Worm (Caenorhabditis elegans): ENCODE data around the gene atic-1.
A peak's percentile ranks its signal among the peaks of the same experiment; 100 is the strongest.

Gene atic-1

DNA sequence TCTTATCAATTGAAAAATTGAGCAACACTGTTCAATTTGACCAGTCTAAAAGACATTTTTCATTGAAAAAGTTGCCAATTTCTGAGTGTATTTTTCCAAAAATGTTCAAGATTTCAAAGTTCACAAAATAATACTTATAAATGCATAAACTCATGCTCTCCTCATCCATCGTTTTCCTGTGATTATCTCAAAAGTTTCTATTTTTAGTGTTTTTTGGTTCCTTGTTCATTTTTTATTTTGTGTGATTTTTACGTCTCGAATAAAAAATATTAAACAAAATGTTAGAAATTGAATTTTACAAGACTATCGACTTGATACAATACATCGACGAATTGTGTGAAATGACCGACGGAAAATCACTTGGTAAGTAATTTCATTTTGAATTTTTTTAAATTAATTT, at the start of gene atic-1:
TSS of gene atic-1 (plus strand) at position 301 of the 400 bp plus-strand sequence.
- TF ChIP-seq him-1 (tag; optimal IDR thresholded peaks at IDR 0.05), result no peak
- no peak for TF ChIP-seq W03F9.2 (tag; optimal IDR thresholded peaks at IDR 0.05)
- TF ChIP-seq dao-5 (tag; optimal IDR thresholded peaks at IDR 0.05), result no peak

DNA sequence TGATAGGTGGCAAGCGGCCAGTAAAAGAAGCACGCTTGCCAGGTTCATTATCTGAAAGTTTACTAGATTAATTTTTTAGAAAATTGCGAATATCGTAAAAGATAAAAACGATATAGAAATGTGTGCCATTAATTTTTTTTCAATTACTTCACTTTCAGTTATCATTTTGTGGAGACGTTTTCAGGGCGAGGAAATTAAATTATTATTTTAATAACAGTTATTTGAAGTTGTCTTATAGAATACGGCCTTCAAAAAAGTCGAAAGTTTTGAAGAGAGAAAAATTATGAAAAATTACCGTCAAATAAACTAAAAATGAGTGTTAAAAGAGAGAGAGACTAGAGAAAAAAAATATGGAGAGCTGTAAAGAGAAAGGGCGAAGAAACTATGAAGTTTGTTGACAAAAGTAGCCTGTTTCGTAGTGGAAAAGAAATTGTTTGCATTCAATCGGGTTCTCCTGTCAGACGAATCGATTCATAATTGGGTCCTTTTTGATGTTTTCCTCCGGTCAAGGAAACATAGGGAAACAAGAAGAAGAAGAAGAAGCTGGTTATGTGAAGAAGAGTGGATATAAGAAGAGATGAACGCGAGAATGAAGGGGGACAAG, 47.1 kb upstream of the atic-1 start, which contains the start of gene erp-44.2:
TSS of gene erp-44.2 (minus strand) at position 51 of the 604 bp plus-strand sequence.
- TF ChIP-seq dao-5 (tag; optimal IDR thresholded peaks at IDR 0.05) (no peak), W03F9.2 (tag; optimal IDR thresholded peaks at IDR 0.05) (no peak), him-1 (tag; optimal IDR thresholded peaks at IDR 0.05) (no peak)

DNA sequence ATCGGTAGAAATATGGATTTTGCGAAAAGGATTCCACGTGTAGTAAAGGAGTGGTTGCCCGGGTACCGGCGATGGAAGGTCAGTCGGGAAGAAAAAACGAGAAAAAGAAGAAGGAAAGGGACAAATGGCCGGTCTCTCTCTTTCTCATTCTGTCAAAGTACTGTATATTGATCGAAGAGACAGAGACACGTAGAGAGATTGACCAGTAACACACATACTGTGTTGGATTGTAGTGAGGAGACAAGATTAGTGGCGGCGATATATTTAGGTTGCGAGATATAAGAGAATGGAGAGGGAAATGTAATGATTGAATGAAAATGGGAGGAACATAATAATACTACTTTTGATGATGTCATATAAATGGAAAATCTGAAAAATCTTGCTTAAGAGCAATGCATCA, 45.8 kb upstream of the atic-1 start:
- TF ChIP-seq him-1 (tag; optimal IDR thresholded peaks at IDR 0.05), result no peak
- no peak for TF ChIP-seq dao-5 (tag; optimal IDR thresholded peaks at IDR 0.05)
- TF ChIP-seq W03F9.2 (tag; optimal IDR thresholded peaks at IDR 0.05), result no peak

DNA sequence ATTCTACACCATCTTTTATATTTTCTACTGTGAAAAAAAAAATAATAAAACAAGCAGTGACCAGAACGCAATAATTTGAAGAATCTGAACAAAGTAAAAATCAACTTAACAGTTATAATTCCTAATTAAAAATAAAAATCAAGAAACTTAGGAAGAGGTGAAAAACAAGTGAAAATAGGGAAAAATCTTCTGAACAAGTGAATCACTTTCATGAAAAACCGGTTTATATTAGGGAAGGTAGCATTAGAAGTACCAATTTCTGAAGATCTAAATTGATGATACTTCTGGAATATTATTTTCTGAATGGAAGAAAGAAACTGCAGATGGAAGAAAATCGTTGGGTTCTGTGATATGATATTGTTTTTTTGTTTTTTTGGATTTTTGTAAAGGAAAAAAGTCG, 45.3 kb upstream of the atic-1 start:
- no peak for TF ChIP-seq him-1 (tag; optimal IDR thresholded peaks at IDR 0.05)
- TF ChIP-seq W03F9.2 (tag; optimal IDR thresholded peaks at IDR 0.05), result no peak
- no peak for TF ChIP-seq dao-5 (tag; optimal IDR thresholded peaks at IDR 0.05)

DNA sequence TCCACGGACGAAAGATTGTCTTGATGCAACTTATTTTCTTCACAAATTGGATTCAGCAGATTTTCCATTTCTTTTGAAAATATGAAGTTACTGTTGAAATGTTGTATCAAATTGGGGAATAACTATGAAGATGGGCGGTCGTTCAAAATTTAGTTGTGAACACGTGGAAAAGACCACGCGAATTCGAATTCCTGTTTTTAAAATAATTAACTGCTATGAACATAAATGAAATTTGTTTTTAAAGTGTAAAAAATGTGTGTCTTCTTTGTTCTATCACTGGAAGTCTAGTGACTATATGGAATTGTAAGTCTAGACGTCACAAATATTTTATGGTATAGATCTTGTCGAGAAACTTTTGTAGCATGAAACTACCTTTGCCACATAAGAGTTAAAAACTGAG, 43.4 kb upstream of the atic-1 start, which contains the start of gene C06A6.7:
TSS of gene C06A6.7 (minus strand) at position 101 of the 400 bp plus-strand sequence.
- TF ChIP-seq W03F9.2 (tag; optimal IDR thresholded peaks at IDR 0.05) (no peak), him-1 (tag; optimal IDR thresholded peaks at IDR 0.05) (no peak), dao-5 (tag; optimal IDR thresholded peaks at IDR 0.05) (no peak)

DNA sequence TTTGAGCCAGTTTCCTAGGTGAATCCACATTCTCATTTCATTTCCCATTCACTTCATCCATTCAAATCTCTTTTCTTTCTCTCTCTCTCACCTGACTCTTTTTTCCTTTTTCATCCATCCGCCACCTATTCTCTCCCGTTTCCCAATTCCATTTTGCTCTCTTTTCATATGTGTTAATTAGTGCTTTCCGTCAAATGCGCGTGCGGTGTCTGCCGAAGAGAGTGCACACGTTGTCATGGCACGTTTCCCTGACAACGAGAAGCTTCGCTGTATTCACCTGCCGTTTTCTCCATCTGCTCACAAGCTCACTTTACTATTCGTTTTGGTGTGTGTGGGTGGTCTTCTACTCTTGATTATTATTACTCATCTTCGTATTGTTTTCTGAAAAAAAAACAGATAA, 41.9 kb upstream of the atic-1 start:
- TF ChIP-seq dao-5 (tag; optimal IDR thresholded peaks at IDR 0.05) (no peak), him-1 (tag; optimal IDR thresholded peaks at IDR 0.05) (no peak), W03F9.2 (tag; optimal IDR thresholded peaks at IDR 0.05) (no peak)

DNA sequence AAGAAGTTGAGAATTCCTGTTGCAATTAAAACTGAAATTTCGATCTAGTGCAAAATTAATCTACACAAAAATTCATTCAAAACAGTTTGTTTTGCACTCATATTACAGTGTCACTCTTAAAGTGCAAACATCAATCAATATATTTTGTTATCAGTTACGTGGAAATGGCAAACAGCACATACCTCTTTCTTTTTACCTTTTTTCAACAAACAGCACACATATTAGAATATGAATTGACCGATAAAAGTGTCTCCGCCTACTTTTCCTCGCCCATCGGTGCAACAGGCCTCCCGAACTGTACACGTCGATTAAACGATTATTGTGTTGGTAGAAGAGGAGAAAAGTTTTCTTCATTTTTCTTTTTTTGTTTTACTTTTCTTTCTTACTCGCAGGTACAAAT, 40.6 kb upstream of the atic-1 start:
- no peak for TF ChIP-seq W03F9.2 (tag; optimal IDR thresholded peaks at IDR 0.05)
- TF ChIP-seq him-1 (tag; optimal IDR thresholded peaks at IDR 0.05), result no peak
- no peak for TF ChIP-seq dao-5 (tag; optimal IDR thresholded peaks at IDR 0.05)

DNA sequence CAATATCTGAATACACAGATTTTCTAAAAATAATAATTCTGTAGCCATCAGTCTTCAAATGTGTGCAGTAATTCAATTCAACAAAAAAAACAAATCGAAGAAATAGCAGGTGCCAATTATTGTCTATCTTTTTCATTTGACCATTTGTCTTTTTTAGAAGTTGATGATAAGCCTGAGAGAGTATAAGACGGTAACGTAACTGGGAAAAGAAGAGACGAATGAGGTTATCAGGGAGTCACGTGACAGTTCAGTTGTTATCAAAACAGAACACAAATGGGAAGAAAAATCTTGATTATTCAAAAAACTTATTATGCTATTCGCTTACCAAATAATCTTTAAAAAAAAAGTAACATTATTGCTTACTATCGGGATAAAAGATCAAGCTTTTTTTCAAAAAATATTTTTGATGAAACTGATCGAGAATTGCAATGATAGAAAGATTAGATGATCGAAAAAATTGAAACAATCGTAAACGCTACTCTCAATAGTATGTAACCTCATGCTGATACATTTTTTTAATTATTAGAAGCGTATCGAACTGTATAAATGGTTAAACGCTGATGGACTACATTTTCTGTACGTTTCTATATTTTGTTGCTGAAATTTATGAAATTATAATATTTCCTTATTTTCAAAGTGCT, 37.4 kb upstream of the atic-1 start:
- TF ChIP-seq dao-5 (tag; optimal IDR thresholded peaks at IDR 0.05) (no peak), W03F9.2 (tag; optimal IDR thresholded peaks at IDR 0.05) (peak; percentile 26)

DNA sequence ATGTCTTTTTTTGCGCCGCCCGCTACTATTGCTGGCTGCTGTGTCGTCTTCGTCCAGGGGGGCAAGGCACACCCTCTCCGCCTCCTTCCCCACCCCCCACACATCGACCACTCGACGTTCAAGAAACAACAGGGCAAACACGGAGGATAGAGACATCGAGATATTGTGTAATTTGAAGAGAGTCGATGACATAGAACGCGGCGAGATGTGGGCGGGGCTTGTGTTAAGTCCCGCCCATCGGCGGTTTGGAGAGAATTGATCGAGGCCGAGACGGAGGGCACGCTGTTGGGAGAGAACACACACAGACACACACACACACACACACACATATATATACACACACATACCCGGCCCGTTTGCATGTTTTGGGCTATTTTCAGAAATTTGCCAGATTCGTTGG, 36.2 kb upstream of the atic-1 start:
- peak; percentile 71 for TF ChIP-seq him-1 (tag; optimal IDR thresholded peaks at IDR 0.05)
- peak; percentile 69 for TF ChIP-seq dao-5 (tag; optimal IDR thresholded peaks at IDR 0.05)
- peak; percentile 5 for TF ChIP-seq W03F9.2 (tag; optimal IDR thresholded peaks at IDR 0.05)

DNA sequence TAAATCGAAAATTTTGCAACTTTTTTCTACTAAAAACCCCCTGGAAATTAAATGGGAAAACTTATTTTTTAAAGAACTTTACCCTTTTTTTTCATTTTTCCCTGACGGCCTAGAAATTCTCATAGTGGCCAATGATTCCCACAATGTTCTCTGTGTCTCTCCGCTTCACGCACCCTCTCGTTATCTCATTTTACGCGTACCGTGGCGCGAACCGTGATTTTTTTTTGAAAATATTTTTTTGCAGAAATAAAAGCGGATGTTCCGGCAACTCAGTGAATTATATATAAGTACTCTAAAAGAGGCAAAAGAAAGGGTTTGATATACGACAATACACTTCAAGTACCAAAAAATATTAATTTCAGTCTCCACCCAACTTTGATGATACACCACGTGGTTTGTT, 35.4 kb upstream of the atic-1 start, which contains the start of gene C06A6.2:
TSS of gene C06A6.2 (plus strand) at position 237 of the 400 bp plus-strand sequence.
- no peak for TF ChIP-seq dao-5 (tag; optimal IDR thresholded peaks at IDR 0.05)
- TF ChIP-seq W03F9.2 (tag; optimal IDR thresholded peaks at IDR 0.05), result no peak
- TF ChIP-seq him-1 (tag; optimal IDR thresholded peaks at IDR 0.05), result no peak

DNA sequence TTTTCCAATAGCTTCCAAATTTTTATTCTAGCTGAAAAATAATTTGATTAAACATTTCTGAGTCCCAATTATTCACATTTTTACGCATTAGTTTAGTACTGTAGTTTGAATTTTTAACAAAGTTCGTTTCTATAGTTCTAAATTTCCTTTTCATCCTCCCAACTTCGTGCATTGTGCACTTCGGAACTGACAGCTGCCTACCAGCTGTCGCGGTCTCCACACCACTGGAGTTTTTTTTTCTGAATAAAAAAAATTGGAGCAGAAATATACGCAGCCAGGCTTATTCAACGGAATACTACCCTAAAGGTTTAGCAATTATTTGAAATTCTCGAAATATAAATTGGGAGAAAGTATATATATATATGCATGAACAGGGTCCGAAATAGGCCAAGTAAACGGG, 32.6 kb upstream of the atic-1 start:
- TF ChIP-seq him-1 (tag; optimal IDR thresholded peaks at IDR 0.05) (no peak), dao-5 (tag; optimal IDR thresholded peaks at IDR 0.05) (no peak), W03F9.2 (tag; optimal IDR thresholded peaks at IDR 0.05) (no peak)

DNA sequence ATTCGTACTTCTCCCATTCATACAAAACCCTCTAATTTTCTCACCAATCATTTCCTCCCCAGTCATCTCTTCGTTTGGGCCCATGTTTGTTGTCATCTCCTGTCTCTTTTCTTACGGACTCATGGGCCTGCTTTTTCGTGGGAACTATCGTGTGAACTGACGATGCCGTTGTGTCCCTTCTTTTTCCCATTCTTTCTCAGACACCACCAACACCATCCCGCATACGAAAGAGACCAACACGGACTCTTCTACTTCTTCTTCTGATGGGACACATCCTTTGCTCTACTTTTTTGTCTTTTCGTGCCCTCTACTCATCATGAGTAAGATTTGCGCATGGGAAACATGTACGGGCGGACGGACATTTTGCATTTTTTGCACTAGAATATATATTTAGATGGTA, 31.5 kb upstream of the atic-1 start:
- no peak for TF ChIP-seq dao-5 (tag; optimal IDR thresholded peaks at IDR 0.05)
- TF ChIP-seq W03F9.2 (tag; optimal IDR thresholded peaks at IDR 0.05), result no peak
- TF ChIP-seq him-1 (tag; optimal IDR thresholded peaks at IDR 0.05), result no peak

DNA sequence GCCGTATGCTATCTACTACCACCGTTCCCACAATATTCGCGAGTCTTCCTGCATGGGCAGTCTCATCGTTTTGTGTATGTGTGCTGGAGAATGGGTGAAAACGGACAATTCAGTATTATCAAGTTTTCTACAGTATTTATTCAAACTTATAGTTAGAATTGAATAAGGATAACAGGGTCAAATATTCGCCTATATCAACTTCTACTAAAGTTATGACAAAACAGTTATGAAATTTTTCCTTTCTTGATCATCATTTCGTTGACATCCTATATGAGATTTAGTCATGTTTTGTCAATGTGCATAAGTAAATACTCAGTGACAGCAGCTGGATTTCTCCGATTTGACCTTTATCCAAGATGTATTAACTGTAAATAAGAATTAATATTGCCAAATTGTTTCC, 30.5 kb upstream of the atic-1 start:
- TF ChIP-seq him-1 (tag; optimal IDR thresholded peaks at IDR 0.05) (no peak), dao-5 (tag; optimal IDR thresholded peaks at IDR 0.05) (no peak), W03F9.2 (tag; optimal IDR thresholded peaks at IDR 0.05) (no peak)

DNA sequence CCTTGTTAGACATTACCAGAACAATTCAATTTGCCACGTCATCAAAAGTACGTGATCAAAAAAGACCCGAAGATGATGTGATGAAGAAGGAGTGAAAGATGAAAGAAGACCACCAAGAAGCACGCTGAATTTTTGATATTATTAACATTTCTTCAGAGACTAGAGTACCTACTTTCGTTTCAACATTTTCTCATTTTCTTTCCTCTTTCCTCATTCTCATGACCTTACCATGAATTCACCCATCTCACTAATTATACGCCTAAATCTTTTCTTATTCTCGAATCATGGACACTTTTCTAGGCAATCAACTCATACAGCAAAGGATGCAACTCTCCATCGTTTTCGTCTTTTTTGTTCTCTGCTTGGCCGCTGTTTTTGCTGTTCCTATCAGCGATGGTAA, 13.2 kb upstream of the atic-1 start, which contains the start of gene flp-10:
TSS of gene flp-10 (plus strand) at position 301 of the 400 bp plus-strand sequence.
- TF ChIP-seq him-1 (tag; optimal IDR thresholded peaks at IDR 0.05), result no peak
- TF ChIP-seq dao-5 (tag; optimal IDR thresholded peaks at IDR 0.05), result no peak
- no peak for TF ChIP-seq W03F9.2 (tag; optimal IDR thresholded peaks at IDR 0.05)
